Fruit fly (Drosophila melanogaster) whole organism, wandering third instar larva: ENCODE results near the gene CG32551.
A peak's percentile ranks its signal among the peaks of the same experiment; 100 is the strongest.

ENCODE experiments used
- Abd-B ChIP-seq: fragments of >200 bp; optimal IDR thresholded peaks from 2 replicates; lab custom pipeline; 2017; ENCODE audit warnings: missing biosample characterization, missing genetic modification characterization
- CG9705 ChIP-seq: fragments of 200-800 bp; sonication (Bioruptor generic); optimal IDR thresholded peaks from 2 replicates; lab custom pipeline; 2018; ENCODE audit warnings: missing biosample characterization, mild to moderate bottlenecking, missing genetic modification characterization
- Dfd ChIP-seq: fragments of >200 bp; optimal IDR thresholded peaks from 2 replicates; lab custom pipeline; 2017; ENCODE audit warnings: missing biosample characterization, missing genetic modification characterization
- Dif ChIP-seq: fragments of 200-275, 200-300 bp; sonication (Bioruptor generic); optimal IDR thresholded peaks from 2 replicates; lab custom pipeline; 2018; ENCODE audit warnings: missing biosample characterization, missing genetic modification characterization; ENCODE audit not compliant: partially characterized antibody
- GATAd ChIP-seq: sonication (Bioruptor generic); optimal IDR thresholded peaks from 2 replicates; lab custom pipeline; 2016; ENCODE audit warnings: missing biosample characterization, missing genetic modification characterization
- HLH106 ChIP-seq: fragments of 200-800 bp; optimal IDR thresholded peaks from 3 replicates; lab custom pipeline; 2019; ENCODE audit warnings: missing biosample characterization, mild to moderate bottlenecking, missing genetic modification characterization, moderate library complexity
- Hnf4 ChIP-seq: fragments of 200-800 bp; sonication (Bioruptor generic); optimal IDR thresholded peaks from 2 replicates; lab custom pipeline; 2016; ENCODE audit warnings: missing biosample characterization, mild to moderate bottlenecking, missing genetic modification characterization
- Hr83 ChIP-seq: fragments of 200-300 bp; sonication (Bioruptor generic); optimal IDR thresholded peaks from 2 replicates; lab custom pipeline; 2016; ENCODE audit warnings: missing biosample characterization, mild to moderate bottlenecking, missing genetic modification characterization, moderate library complexity; ENCODE audit not compliant: poor library complexity, severe bottlenecking
- Jra ChIP-seq: sonication (Bioruptor generic); optimal IDR thresholded peaks from 2 replicates; lab custom pipeline; 2016; ENCODE audit warnings: missing biosample characterization, missing genetic modification characterization
- Mio ChIP-seq: sonication (Bioruptor generic); optimal IDR thresholded peaks from 2 replicates; lab custom pipeline; 2016; ENCODE audit warnings: missing biosample characterization, missing genetic modification characterization
- Myc ChIP-seq: fragments of >200 bp; optimal IDR thresholded peaks from 2 replicates; lab custom pipeline; 2017
- N ChIP-seq: fragments of >200 bp; optimal IDR thresholded peaks from 2 replicates; lab custom pipeline; 2018; ENCODE audit warnings: missing biosample characterization, missing external identifiers, missing genetic modification characterization
- OdsH ChIP-seq: fragments of 200-800 bp; sonication (Bioruptor generic); optimal IDR thresholded peaks from 2 replicates; lab custom pipeline; 2016; ENCODE audit warnings: missing biosample characterization, mild to moderate bottlenecking, missing genetic modification characterization
- Rel ChIP-seq, 2 experiments: fragments of 200-800 bp; sonication (Bioruptor generic) in 1 of 2; optimal IDR thresholded peaks; 2 replicates in 1 of 2; 3 replicates in 1 of 2; lab custom pipeline; 2016 to 2019; ENCODE audit warnings: mild to moderate bottlenecking in 2 of 2, missing biosample characterization in 2 of 2, missing genetic modification characterization in 2 of 2, moderate library complexity in 1 of 2
- Sp1 ChIP-seq: fragments of 200-800 bp; sonication (Bioruptor generic); optimal IDR thresholded peaks from 3 replicates; lab custom pipeline; 2019; ENCODE audit warnings: missing biosample characterization, mild to moderate bottlenecking, missing genetic modification characterization, moderate library complexity
- Vsx2 ChIP-seq: fragments of 200-300, 225-300 bp; sonication (Bioruptor generic); optimal IDR thresholded peaks from 2 replicates; lab custom pipeline; 2018; ENCODE audit warnings: missing biosample characterization, missing genetic modification characterization; ENCODE audit not compliant: partially characterized antibody
- br ChIP-seq: fragments of 200-800 bp; sonication (Bioruptor generic); optimal IDR thresholded peaks from 2 replicates; lab custom pipeline; 2016; ENCODE audit warnings: missing biosample characterization, missing genetic modification characterization
- brk ChIP-seq: fragments of 200-800 bp; sonication (Bioruptor generic); optimal IDR thresholded peaks from 2 replicates; lab custom pipeline; 2016; ENCODE audit warnings: missing biosample characterization, mild to moderate bottlenecking, missing genetic modification characterization
- dl ChIP-seq, 2 experiments: fragments of 175-275, 200-275 bp in 1 of 2; fragments of 200-275 bp in 1 of 2; sonication (Bioruptor generic); optimal IDR thresholded peaks; lab custom pipeline; 2018; ENCODE audit warnings: mild to moderate bottlenecking in 2 of 2, missing biosample characterization in 2 of 2, missing genetic modification characterization in 2 of 2, moderate library complexity in 2 of 2; ENCODE audit not compliant: partially characterized antibody in 2 of 2, insufficient read depth in 1 of 2
- dsf ChIP-seq: sonication (Bioruptor generic); optimal IDR thresholded peaks from 2 replicates; lab custom pipeline; 2016; ENCODE audit warnings: missing biosample characterization, missing genetic modification characterization, borderline replicate concordance
- ey ChIP-seq: fragments of 200-800 bp; sonication (Bioruptor generic); optimal IDR thresholded peaks from 2 replicates; lab custom pipeline; 2016; ENCODE audit warnings: missing biosample characterization, missing genetic modification characterization
- fru ChIP-seq: fragments of 200-800 bp; sonication (Bioruptor generic); optimal IDR thresholded peaks from 3 replicates; lab custom pipeline; 2016; ENCODE audit warnings: missing biosample characterization, mild to moderate bottlenecking, missing genetic modification characterization
- h ChIP-seq: fragments of 200-800 bp; sonication (Bioruptor generic); optimal IDR thresholded peaks from 3 replicates; lab custom pipeline; 2016; ENCODE audit warnings: missing biosample characterization, mild to moderate bottlenecking, missing genetic modification characterization
- jim ChIP-seq: fragments of 175-275, 200-325 bp; sonication (Bioruptor generic); optimal IDR thresholded peaks from 2 replicates; lab custom pipeline; 2016; ENCODE audit warnings: missing biosample characterization, mild to moderate bottlenecking, missing genetic modification characterization
- lola ChIP-seq: fragments of >200 bp; optimal IDR thresholded peaks from 2 replicates; lab custom pipeline; 2017; ENCODE audit warnings: missing biosample characterization, missing genetic modification characterization
- pan ChIP-seq: fragments of >200 bp; optimal IDR thresholded peaks from 2 replicates; lab custom pipeline; 2017
- psq ChIP-seq: fragments of 200-800 bp; sonication (Bioruptor generic); optimal IDR thresholded peaks from 3 replicates; lab custom pipeline; 2017; ENCODE audit warnings: missing biosample characterization, mild to moderate bottlenecking, missing genetic modification characterization, moderate library complexity
- sage ChIP-seq: fragments of 200-800 bp; sonication (Bioruptor generic); optimal IDR thresholded peaks from 2 replicates; lab custom pipeline; 2016; ENCODE audit warnings: missing biosample characterization, mild to moderate bottlenecking, missing genetic modification characterization
- sv ChIP-seq: fragments of 200-800 bp; sonication (Bioruptor generic); optimal IDR thresholded peaks from 3 replicates; lab custom pipeline; 2016; ENCODE audit warnings: missing biosample characterization, missing genetic modification characterization
- tai ChIP-seq: sonication (Bioruptor generic); optimal IDR thresholded peaks from 2 replicates; lab custom pipeline; 2016; ENCODE audit warnings: missing biosample characterization, missing genetic modification characterization
- woc ChIP-seq: sonication (Bioruptor generic); optimal IDR thresholded peaks from 2 replicates; lab custom pipeline; 2016; ENCODE audit warnings: missing biosample characterization, mild to moderate bottlenecking, missing genetic modification characterization

CG32551 gene

DNA sequence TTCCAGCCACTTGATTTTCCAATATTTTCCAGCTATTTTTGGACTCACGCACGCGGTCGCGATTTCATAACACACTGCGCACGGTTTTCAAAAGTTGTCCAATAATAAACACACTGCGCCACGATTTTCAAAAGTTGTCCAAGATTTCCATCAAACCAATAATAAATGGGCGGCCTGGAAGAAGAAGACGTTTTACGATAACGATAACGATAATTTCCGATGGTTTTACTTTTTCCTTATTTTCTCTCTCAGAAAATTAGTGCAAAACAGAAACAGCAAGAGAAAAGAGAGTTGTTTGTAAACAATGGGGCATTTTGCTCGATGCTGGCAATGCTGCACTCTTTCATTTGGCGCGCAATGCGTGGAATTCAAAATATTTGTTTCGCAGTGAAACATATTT, 28.7 kb upstream of the CG32551 start, which contains the start of gene Nt5b:
TSS of gene Nt5b (minus strand) at position 207 of the 400 bp plus-strand sequence.
- TF ChIP-seq Dif (GFP tag; lab: Kevin White, UChicago) = no peak
- TF ChIP-seq lola (GFP tag; lab: Kevin White, UChicago) = no peak
- no peak for TF ChIP-seq Myc
- no peak for TF ChIP-seq Mio (GFP tag; lab: Kevin White, UChicago)
- peak; percentile 33 for TF ChIP-seq psq (GFP tag; lab: Kevin White, UChicago)
- no peak for TF ChIP-seq pan
- TF ChIP-seq jim (GFP tag; lab: Kevin White, UChicago) = no peak

DNA sequence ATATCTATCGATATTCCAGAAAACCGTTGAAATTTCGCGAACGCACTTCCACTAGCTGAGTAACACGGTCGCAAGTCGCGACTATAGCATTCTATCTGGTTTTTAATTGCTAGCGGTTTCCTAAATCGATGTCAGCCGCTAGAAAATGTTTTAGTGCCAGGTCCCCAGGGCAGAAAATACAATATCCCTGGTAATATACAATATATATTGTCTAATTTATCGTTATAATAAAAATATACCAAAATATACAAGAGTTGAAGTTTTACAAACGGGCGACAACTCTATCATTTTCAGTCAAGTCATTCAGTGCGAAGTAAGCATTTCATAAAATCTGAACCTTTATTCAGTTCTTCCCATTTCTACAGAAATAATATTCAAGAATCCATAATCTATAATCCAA, 23.6 kb upstream of the CG32551 start, which contains the start of gene CG15056:
TSS of gene CG15056 (plus strand) at position 301 of the 400 bp plus-strand sequence.
- TF ChIP-seq h (GFP tag; lab: Kevin White, UChicago) (no peak), br (no peak), woc (no peak), Hnf4 (GFP tag; lab: Kevin White, UChicago) (no peak), Myc (no peak), tai (GFP tag; lab: Kevin White, UChicago) (no peak), dl (GFP tag; optimal IDR thresholded peaks at IDR 0.05; lab: Kevin White, UChicago; ENCODE audit: insufficient read depth in 1 of 2, partially characterized antibody in 2 of 2) (no peak), sage (no peak), lola (GFP tag; lab: Kevin White, UChicago) (no peak), brk (GFP tag; lab: Kevin White, UChicago) (no peak), jim (GFP tag; lab: Kevin White, UChicago) (no peak), GATAd (GFP tag; lab: Kevin White, UChicago) (no peak), psq (GFP tag; lab: Kevin White, UChicago) (no peak), fru (GFP tag; lab: Kevin White, UChicago) (no peak), Dif (GFP tag; lab: Kevin White, UChicago) (no peak), dsf (GFP tag; lab: Kevin White, UChicago) (no peak)
- TF ChIP-seq, all 38 proteins: peak for 0

DNA sequence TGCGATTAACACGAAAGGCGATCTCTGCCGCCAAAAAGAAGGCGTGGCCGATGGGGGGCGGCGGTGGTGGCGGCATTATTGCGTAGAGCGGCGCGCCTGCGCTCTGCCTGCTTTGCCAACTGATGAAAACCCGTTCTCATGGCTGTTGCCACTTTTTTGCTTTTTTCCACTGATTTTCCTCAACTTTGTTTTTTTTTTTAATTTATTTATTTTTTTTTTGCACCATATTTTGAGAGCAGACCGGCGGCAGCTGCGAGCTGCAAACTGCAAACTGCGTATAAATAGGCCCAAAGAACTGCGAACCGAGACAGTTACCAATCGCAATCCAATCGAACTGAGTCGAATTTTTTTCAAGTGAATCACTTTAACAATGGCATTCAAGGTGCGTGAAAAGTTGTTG, 16.6 kb upstream of the CG32551 start, which contains the start of gene CG42323:
TSS of gene CG42323 (plus strand) at position 302 of the 400 bp plus-strand sequence.
- TF ChIP-seq N (GFP tag; lab: Kevin White, UChicago) = no peak
- no peak for TF ChIP-seq ey (GFP tag; lab: Kevin White, UChicago)
- TF ChIP-seq Abd-B = no peak
- no peak for TF ChIP-seq Hnf4 (GFP tag; lab: Kevin White, UChicago)
- TF ChIP-seq Dfd = no peak
- TF ChIP-seq dl (GFP tag; optimal IDR thresholded peaks at IDR 0.05; lab: Kevin White, UChicago; ENCODE audit: insufficient read depth in 1 of 2, partially characterized antibody in 2 of 2) = no peak
- no peak for TF ChIP-seq woc
- no peak for TF ChIP-seq sv (GFP tag; lab: Kevin White, UChicago)
- TF ChIP-seq Sp1 (GFP tag; lab: Kevin White, UChicago) = no peak
- TF ChIP-seq, all 38 proteins: peak for 0

DNA sequence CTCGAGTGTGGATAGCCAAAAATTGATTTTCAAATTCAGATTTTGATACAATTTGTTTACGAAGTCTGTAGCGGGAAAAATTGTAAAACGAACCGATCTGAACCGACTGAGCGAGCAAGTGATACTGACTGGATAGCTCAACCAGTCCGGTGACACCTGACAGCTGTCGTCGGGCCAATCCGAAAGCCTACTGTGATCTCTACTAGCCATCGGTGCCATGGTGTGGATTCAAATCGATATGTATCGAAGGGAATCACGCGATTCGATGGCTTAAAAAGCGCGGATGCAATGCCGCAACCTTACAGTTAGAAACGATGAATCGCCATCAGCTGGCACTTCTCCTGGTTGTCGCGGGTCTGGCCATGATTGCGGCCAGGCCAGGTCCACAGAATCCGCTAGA, 1.5 kb upstream of the CG32551 start, which contains the start of gene CG6290:
TSS of gene CG6290 (plus strand) at position 301 of the 400 bp plus-strand sequence.
- no peak for TF ChIP-seq Jra (GFP tag; lab: Kevin White, UChicago)
- no peak for TF ChIP-seq Vsx2 (GFP tag; lab: Kevin White, UChicago)
- TF ChIP-seq Myc = no peak
- no peak for TF ChIP-seq Mio (GFP tag; lab: Kevin White, UChicago)
- no peak for TF ChIP-seq Rel (GFP tag; optimal IDR thresholded peaks at IDR 0.05; lab: Kevin White, UChicago)
- TF ChIP-seq Rel (tag; optimal IDR thresholded peaks at IDR 0.05; lab: Kevin White, UChicago) = no peak
- TF ChIP-seq Sp1 (GFP tag; lab: Kevin White, UChicago) = no peak
- no peak for TF ChIP-seq jim (GFP tag; lab: Kevin White, UChicago)
- TF ChIP-seq woc = no peak
- TF ChIP-seq sv (GFP tag; lab: Kevin White, UChicago) = no peak
- no peak for TF ChIP-seq N (GFP tag; lab: Kevin White, UChicago)
- no peak for TF ChIP-seq dl (GFP tag; optimal IDR thresholded peaks at IDR 0.05; lab: Kevin White, UChicago; ENCODE audit: insufficient read depth in 1 of 2, partially characterized antibody in 2 of 2)
- no peak for TF ChIP-seq Hr83 (GFP tag; lab: Kevin White, UChicago)
- TF ChIP-seq lola (GFP tag; lab: Kevin White, UChicago) = no peak
- TF ChIP-seq CG9705 (GFP tag; lab: Kevin White, UChicago) = no peak
- no peak for TF ChIP-seq sage
- no peak for TF ChIP-seq OdsH (GFP tag; lab: Kevin White, UChicago)
- no peak for TF ChIP-seq HLH106
- no peak for TF ChIP-seq dsf (GFP tag; lab: Kevin White, UChicago)
- TF ChIP-seq Dif (GFP tag; lab: Kevin White, UChicago) = no peak
- TF ChIP-seq brk (GFP tag; lab: Kevin White, UChicago) = no peak
